Fruit fly (Drosophila melanogaster): ENCODE measurements around the gene mTerf5.

DNA sequence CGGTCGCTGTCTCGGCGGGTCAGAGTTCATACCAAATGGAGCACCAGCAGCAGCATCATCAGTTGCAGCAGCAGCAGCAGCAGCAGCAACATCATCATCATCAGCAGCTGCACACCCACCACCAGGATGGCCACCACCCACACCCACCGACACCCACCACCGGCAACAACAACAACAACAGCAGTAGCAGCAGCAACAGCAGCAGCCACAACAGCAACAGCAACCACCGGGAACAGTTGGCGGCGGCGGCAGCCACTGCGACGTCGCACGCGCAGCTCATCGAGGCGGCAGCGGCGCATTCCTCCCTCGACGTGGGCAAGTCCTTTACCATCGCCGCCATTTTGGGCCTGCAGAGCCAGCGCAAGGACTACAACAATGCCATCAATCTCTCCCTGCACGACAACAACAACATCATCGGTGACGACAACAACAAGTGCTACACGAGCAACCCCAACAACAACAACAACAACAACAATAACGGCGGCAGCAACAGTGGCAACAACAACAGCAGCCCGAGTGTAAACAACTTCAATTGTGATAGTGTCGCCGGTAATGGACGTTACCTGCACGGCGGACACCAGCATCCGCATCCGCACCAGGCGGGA lies 46.4 kb upstream of the mTerf5 start:
- TF ChIP-seq CTCF (GFP tag; optimal IDR thresholded peaks at IDR 0.05) (no peak), Doc3 (GFP tag; IDR thresholded peaks at IDR 0.05; ENCODE audit: partially characterized antibody) (no peak), Dad (GFP tag; optimal IDR thresholded peaks at IDR 0.05) (no peak), CG30431 (GFP tag; optimal IDR thresholded peaks at IDR 0.05) (no peak), CG14667 (GFP tag; IDR thresholded peaks at IDR 0.05) (no peak), CG7556 (GFP tag; optimal IDR thresholded peaks at IDR 0.05) (no peak), Blimp-1 (GFP tag; optimal IDR thresholded peaks at IDR 0.05) (no peak)
